Worm (Caenorhabditis elegans) whole organism, L4 larva: Measurements from ENCODE around the gene prp-38.

Experiments
- F44E2.7 ChIP-seq: fragments of 200-800 bp; sonication (Bioruptor generic); IDR thresholded peaks from 2 replicates; pipeline ENCODE4 v2.1.2; 2022; ENCODE audit warnings: missing genetic modification characterization, missing compliant biosample characterization
- F49E8.2 ChIP-seq: sonication (generic microtip); optimal IDR thresholded peaks from 2 replicates; lab custom pipeline; 2016; ENCODE audit warnings: missing compliant biosample characterization, mild to moderate bottlenecking, missing genetic modification characterization, borderline replicate concordance
- T26A8.4 ChIP-seq: fragments of 200-800 bp; sonication (Bioruptor generic); IDR thresholded peaks from 2 replicates; pipeline ENCODE4 v1.3.6; 2022; ENCODE audit warnings: missing genetic modification characterization, missing compliant biosample characterization
- Y48G9A.11 ChIP-seq: fragments of 200-800 bp; sonication (Bioruptor generic); IDR thresholded peaks from 2 replicates; pipeline ENCODE4 v1.3.6; 2022; ENCODE audit warnings: missing genetic modification reagents, missing genetic modification characterization, missing compliant biosample characterization
- Y5F2A.4 ChIP-seq: fragments of 200-800 bp; sonication (Bioruptor generic); optimal IDR thresholded peaks from 2 replicates; lab custom pipeline; 2018; ENCODE audit warnings: mild to moderate bottlenecking, missing genetic modification characterization, missing compliant biosample characterization
- Y75B8A.6 ChIP-seq: fragments of 200-800 bp; sonication (Bioruptor generic); IDR thresholded peaks from 2 replicates; pipeline ENCODE4 v1.3.6; 2022; ENCODE audit warnings: missing genetic modification reagents, missing genetic modification characterization, missing compliant biosample characterization
- arid-1 ChIP-seq: fragments of 200-800 bp; sonication (Bioruptor generic); conservative IDR thresholded peaks from 2 replicates; pipeline ENCODE4 v1.3.6; 2022; ENCODE audit warnings: missing genetic modification reagents, missing genetic modification characterization, missing compliant biosample characterization
- attf-4 ChIP-seq: sonication (generic microtip); optimal IDR thresholded peaks from 3 replicates; lab custom pipeline; 2017; ENCODE audit warnings: missing biosample characterization, missing genetic modification characterization
- ceh-28 ChIP-seq: fragments of 150-350 bp; optimal IDR thresholded peaks from 2 replicates; lab custom pipeline; 2014; ENCODE audit warnings: missing biosample characterization, missing genetic modification reagents, missing genetic modification characterization
- ces-1 ChIP-seq: fragments of 150-350 bp; sonication (generic microtip); optimal IDR thresholded peaks from 4 replicates; lab custom pipeline; 2014; ENCODE audit warnings: missing biosample characterization, missing genetic modification reagents, missing genetic modification characterization
- cey-2 ChIP-seq: sonication (generic microtip); optimal IDR thresholded peaks from 3 replicates; lab custom pipeline; 2017; ENCODE audit warnings: missing genetic modification characterization, mild to moderate bottlenecking, missing compliant biosample characterization, antibody characterized with exemption, borderline replicate concordance; ENCODE audit not compliant: insufficient read depth
- daf-16 ChIP-seq, 3 experiments: sonication (generic microtip); optimal IDR thresholded peaks; 2 replicates each; lab custom pipeline; 2016 to 2017; ENCODE audit warnings: missing genetic modification characterization in 3 of 3, missing genetic modification reagents in 3 of 3, mild to moderate bottlenecking in 2 of 3, missing compliant biosample characterization in 2 of 3, missing biosample characterization in 1 of 3, moderate library complexity in 1 of 3
- daf-8 ChIP-seq: fragments of 200-800 bp; sonication (Bioruptor generic); IDR thresholded peaks from 2 replicates; pipeline ENCODE4 v1.3.6; 2022; ENCODE audit warnings: missing genetic modification characterization, missing compliant biosample characterization
- dmd-6 ChIP-seq: fragments of 200-800 bp; sonication (Bioruptor generic); IDR thresholded peaks from 2 replicates; pipeline ENCODE4 v1.3.6; 2022; ENCODE audit warnings: missing genetic modification reagents, missing genetic modification characterization, missing compliant biosample characterization
- dpl-1 ChIP-seq: fragments of 150-350 bp; optimal IDR thresholded peaks from 2 replicates; lab custom pipeline; 2014; ENCODE audit warnings: missing biosample characterization, missing genetic modification reagents, missing genetic modification characterization
- dve-1 ChIP-seq: sonication (generic microtip); optimal IDR thresholded peaks from 2 replicates; lab custom pipeline; 2017; ENCODE audit warnings: antibody characterized with exemption, mild to moderate bottlenecking, missing genetic modification characterization, missing compliant biosample characterization; ENCODE audit not compliant: insufficient read depth
- egl-43 ChIP-seq: fragments of 200-800 bp; sonication (Bioruptor generic); IDR thresholded peaks from 2 replicates; pipeline ENCODE4 v1.3.6; 2022; ENCODE audit warnings: missing genetic modification reagents, missing genetic modification characterization, missing compliant biosample characterization
- hlh-11 ChIP-seq: fragments of 200-800 bp; sonication (Bioruptor generic); optimal IDR thresholded peaks from 2 replicates; lab custom pipeline; 2018; ENCODE audit warnings: mild to moderate bottlenecking, missing genetic modification characterization, missing compliant biosample characterization
- hlh-30 ChIP-seq: sonication (generic microtip); optimal IDR thresholded peaks from 2 replicates; lab custom pipeline; 2017; ENCODE audit warnings: antibody characterized with exemption, mild to moderate bottlenecking, missing genetic modification characterization, missing compliant biosample characterization; ENCODE audit not compliant: insufficient read depth
- hmg-1.1 ChIP-seq: fragments of 200-800 bp; sonication (Bioruptor generic); IDR thresholded peaks from 2 replicates; pipeline ENCODE4 v1.3.6; 2022; ENCODE audit warnings: missing genetic modification reagents, missing genetic modification characterization, missing compliant biosample characterization
- lin-29 ChIP-seq: fragments of 200-800 bp; sonication (Bioruptor generic); IDR thresholded peaks from 2 replicates; pipeline ENCODE4 v1.3.6; 2022; ENCODE audit warnings: missing genetic modification reagents, missing genetic modification characterization, missing compliant biosample characterization
- lir-3 ChIP-seq: sonication (generic microtip); optimal IDR thresholded peaks from 2 replicates; lab custom pipeline; 2016; ENCODE audit warnings: mild to moderate bottlenecking, missing genetic modification characterization, missing compliant biosample characterization
- lsy-2 ChIP-seq, 2 experiments: fragments of 150-350 bp in 1 of 2; sonication (generic microtip) in 1 of 2; optimal IDR thresholded peaks; 2 replicates each; lab custom pipeline; 2014 to 2017; ENCODE audit warnings: missing biosample characterization in 2 of 2, missing genetic modification characterization in 2 of 2
- mdl-1 ChIP-seq, 2 experiments: fragments of 150-350 bp in 1 of 2; sonication (generic microtip) in 1 of 2; optimal IDR thresholded peaks; 2 replicates each; lab custom pipeline; 2014 to 2017; ENCODE audit warnings: missing biosample characterization in 2 of 2, missing genetic modification characterization in 2 of 2
- mes-2 ChIP-seq: sonication (generic microtip); optimal IDR thresholded peaks from 2 replicates; lab custom pipeline; 2016; ENCODE audit warnings: missing genotype, mild to moderate bottlenecking, missing genetic modification characterization, missing compliant biosample characterization; ENCODE audit not compliant: poor library complexity, severe bottlenecking
- mxl-2 ChIP-seq: fragments of 200-800 bp; sonication (Bioruptor generic); conservative IDR thresholded peaks from 2 replicates; pipeline ENCODE4 v1.3.6; 2022; ENCODE audit warnings: missing genetic modification reagents, missing genetic modification characterization, missing compliant biosample characterization
- nhr-10 ChIP-seq: fragments of 150-350 bp; optimal IDR thresholded peaks from 2 replicates; lab custom pipeline; 2014; ENCODE audit warnings: missing biosample characterization, missing genetic modification characterization
- nhr-111 ChIP-seq: fragments of 200-800 bp; sonication (Bioruptor generic); optimal IDR thresholded peaks from 2 replicates; lab custom pipeline; 2018; ENCODE audit warnings: mild to moderate bottlenecking, missing genetic modification characterization, missing compliant biosample characterization
- nhr-25 ChIP-seq: sonication (generic microtip); optimal IDR thresholded peaks from 2 replicates; lab custom pipeline; 2017; ENCODE audit warnings: missing genetic modification characterization, mild to moderate bottlenecking, missing compliant biosample characterization, antibody characterized with exemption, moderate library complexity, borderline replicate concordance; ENCODE audit not compliant: insufficient read depth
- nhr-6 ChIP-seq: fragments of 150-350 bp; optimal IDR thresholded peaks from 2 replicates; lab custom pipeline; 2014; ENCODE audit warnings: missing biosample characterization, missing genetic modification characterization
- nhr-76 ChIP-seq: fragments of 150-350 bp; optimal IDR thresholded peaks from 2 replicates; lab custom pipeline; 2014; ENCODE audit warnings: missing biosample characterization, missing genetic modification characterization
- pha-4 ChIP-seq, 2 experiments: fragments of 150-350 bp in 1 of 2; fragments of 200-800 bp in 1 of 2; sonication (Bioruptor generic) in 1 of 2; IDR thresholded peaks in 1 of 2; optimal IDR thresholded peaks in 1 of 2; 2 replicates each; pipeline versions ENCODE4 v1.3.6 to Lab custom; 2014 to 2022; ENCODE audit warnings: missing genetic modification characterization in 2 of 2, missing genetic modification reagents in 2 of 2, missing biosample characterization in 1 of 2, missing compliant biosample characterization in 1 of 2
- skn-1 ChIP-seq: fragments of 150-350 bp; optimal IDR thresholded peaks from 2 replicates; lab custom pipeline; 2014; ENCODE audit warnings: missing biosample characterization, missing genetic modification characterization
- snpc-1.2 ChIP-seq: fragments of 200-800 bp; sonication (Bioruptor generic); IDR thresholded peaks from 2 replicates; pipeline ENCODE4 v1.3.6; 2022; ENCODE audit warnings: missing genetic modification reagents, missing genetic modification characterization, missing compliant biosample characterization
- snpc-4 ChIP-seq: fragments of 150-350 bp; optimal IDR thresholded peaks from 2 replicates; lab custom pipeline; 2014; ENCODE audit warnings: missing biosample characterization, missing genetic modification characterization
- spr-1 ChIP-seq: sonication (generic microtip); optimal IDR thresholded peaks from 2 replicates; lab custom pipeline; 2016; ENCODE audit warnings: mild to moderate bottlenecking, missing genetic modification characterization, missing compliant biosample characterization
- spr-3 ChIP-seq: fragments of 200-800 bp; sonication (Bioruptor generic); optimal IDR thresholded peaks from 2 replicates; lab custom pipeline; 2018; ENCODE audit warnings: mild to moderate bottlenecking, missing genetic modification characterization, missing compliant biosample characterization
- tag-97 ChIP-seq: fragments of 200-800 bp; sonication (Bioruptor generic); IDR thresholded peaks from 2 replicates; pipeline ENCODE4 v1.3.6; 2022; ENCODE audit warnings: missing genetic modification characterization, missing compliant biosample characterization
- unc-130 ChIP-seq: sonication (generic microtip); optimal IDR thresholded peaks from 2 replicates; lab custom pipeline; 2016; ENCODE audit warnings: missing genetic modification reagents, missing genetic modification characterization, missing compliant biosample characterization
- zag-1 ChIP-seq: fragments of 150-350 bp; optimal IDR thresholded peaks from 2 replicates; lab custom pipeline; 2014; ENCODE audit warnings: missing biosample characterization, missing genetic modification characterization
- zip-11 ChIP-seq: fragments of 200-800 bp; sonication (Bioruptor generic); IDR thresholded peaks from 2 replicates; pipeline ENCODE4 v1.3.6; 2022; ENCODE audit warnings: missing genetic modification characterization, missing compliant biosample characterization
- zip-2 ChIP-seq: fragments of 150-350 bp; optimal IDR thresholded peaks from 2 replicates; lab custom pipeline; 2014; ENCODE audit warnings: missing biosample characterization, missing genetic modification characterization
- ztf-11 ChIP-seq: fragments of 150-350 bp; optimal IDR thresholded peaks from 2 replicates; lab custom pipeline; 2014; ENCODE audit warnings: missing biosample characterization, missing genetic modification characterization
- ztf-7 ChIP-seq: fragments of 150-350 bp; optimal IDR thresholded peaks from 2 replicates; lab custom pipeline; 2014; ENCODE audit warnings: missing biosample characterization, missing genetic modification characterization

The prp-38 gene

DNA sequence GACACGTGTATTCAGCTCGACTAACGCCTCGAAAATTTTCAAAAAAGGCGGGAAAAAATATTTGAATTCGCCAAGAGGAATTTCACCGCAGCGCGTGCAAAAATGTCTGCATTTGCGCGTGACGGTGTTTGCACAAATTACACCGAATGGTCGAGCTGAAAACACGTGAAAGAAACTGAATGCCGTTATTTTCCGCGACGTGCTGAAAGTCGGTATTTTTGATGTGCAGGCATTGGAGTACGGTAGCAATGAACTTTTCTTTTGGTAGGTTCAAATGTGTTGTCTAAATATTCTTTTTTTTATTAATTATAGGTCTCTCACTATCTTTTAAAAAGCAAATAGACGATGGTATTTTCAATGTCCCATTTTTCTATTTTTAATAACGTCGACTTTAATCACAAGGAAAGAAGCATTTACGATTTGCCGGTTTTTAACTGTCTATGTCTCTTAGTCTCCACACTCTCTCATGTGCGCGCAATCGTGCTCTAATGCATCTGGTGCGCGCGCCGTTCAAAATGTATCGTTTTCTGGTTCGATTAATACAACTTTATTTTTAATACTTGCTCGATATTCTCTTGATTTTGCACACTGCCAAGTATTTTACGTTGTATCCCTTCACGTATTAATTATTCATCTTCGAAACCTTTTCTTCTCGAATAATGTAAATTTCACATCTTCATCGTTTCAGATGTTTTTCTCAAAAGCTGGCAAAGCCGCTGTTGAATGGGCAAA is 7.8 kb upstream of the prp-38 start, which contains the start of the genes C29A12.1 and lig-1 (continued):
- no peak for TF ChIP-seq nhr-25
- TF ChIP-seq nhr-6 (tag; lab: Kevin White, UChicago): peak; percentile 63
- peak; percentile 37 for TF ChIP-seq unc-130 (GFP tag; lab: Kevin White, UChicago)
- peak; percentile 57 for TF ChIP-seq dpl-1 (GFP tag; lab: Kevin White, UChicago)
- TF ChIP-seq nhr-10 (tag; lab: Kevin White, UChicago): no peak

ce11 chrV:10811763-10812162 is 5.9 kb upstream of the prp-38 start, which contains the start of gene C29A12.22:
Gene C29A12.22 (plus strand): TSS chrV:10812063.
- TF ChIP-seq lsy-2 (tag; optimal IDR thresholded peaks at IDR 0.05; lab: Kevin White, UChicago): no peak
- TF ChIP-seq daf-8 (GFP tag; lab: Robert Waterston, UW): no peak
- TF ChIP-seq nhr-76: no peak
- TF ChIP-seq cey-2 (tag; lab: Kevin White, UChicago): no peak
- TF ChIP-seq arid-1 (GFP tag; lab: Robert Waterston, UW): no peak
- no peak for TF ChIP-seq T26A8.4 (GFP tag; lab: Robert Waterston, UW)
- no peak for TF ChIP-seq F44E2.7 (GFP tag; lab: Robert Waterston, UW)
- no peak for TF ChIP-seq ces-1 (GFP tag; lab: Kevin White, UChicago)
- no peak for TF ChIP-seq zip-11
- TF ChIP-seq mes-2 (tag; lab: Kevin White, UChicago): no peak
- TF ChIP-seq snpc-1.2 (GFP tag; lab: Robert Waterston, UW): no peak

DNA sequence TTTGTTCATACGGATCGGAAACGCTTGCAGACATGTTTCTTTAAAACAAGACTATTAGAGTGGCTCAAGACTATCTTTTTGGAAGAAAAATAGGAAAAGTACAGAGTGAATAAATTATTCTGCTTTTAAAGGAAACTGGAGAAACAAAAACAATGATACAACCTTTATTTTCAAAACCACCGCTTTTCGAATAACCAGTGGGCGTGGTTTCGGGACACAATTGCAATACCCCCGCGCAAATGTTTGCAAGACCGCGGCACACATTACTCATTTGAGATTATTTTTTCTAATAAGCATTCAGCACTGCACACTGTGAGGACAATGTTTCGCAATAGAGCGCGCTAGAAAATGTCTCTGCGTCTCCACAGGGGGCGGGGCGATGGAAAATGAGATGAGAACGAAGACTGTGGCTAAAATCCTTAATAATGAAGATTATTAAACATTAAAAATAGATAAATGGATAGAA is 2.1 kb upstream of the prp-38 start, which contains the start of gene plrg-1:
Gene plrg-1 (minus strand): TSS at position 51 of the 466 bp plus-strand sequence.
- TF ChIP-seq hlh-11 (tag; lab: Kevin White, UChicago) (peak; percentile 89), spr-3 (no peak), skn-1 (tag; lab: Kevin White, UChicago) (no peak), dmd-6 (GFP tag; lab: Robert Waterston, UW) (peak; percentile 82), F44E2.7 (GFP tag; lab: Robert Waterston, UW) (no peak), hmg-1.1 (GFP tag; lab: Robert Waterston, UW) (peak; percentile 95), ztf-11 (tag; lab: Kevin White, UChicago) (no peak), dve-1 (tag; lab: Kevin White, UChicago) (peak; percentile 91), lir-3 (tag; lab: Kevin White, UChicago) (no peak), mxl-2 (GFP tag; lab: Robert Waterston, UW) (0 out of 2 replicates have a peak, but pooled peaks have one; percentile 50), zip-2 (tag; lab: Kevin White, UChicago) (peak; percentile 12), hlh-30 (tag; lab: Kevin White, UChicago) (peak; percentile 75), F49E8.2 (tag; lab: Kevin White, UChicago) (peak; percentile 59), nhr-111 (GFP tag; lab: Kevin White, UChicago) (no peak), ztf-7 (tag; lab: Kevin White, UChicago) (no peak), ceh-28 (tag; lab: Kevin White, UChicago) (no peak), tag-97 (no peak), pha-4 (GFP tag; IDR thresholded peaks at IDR 0.05; lab: Robert Waterston, UW) (peak; percentile 88), pha-4 (tag; optimal IDR thresholded peaks at IDR 0.05; lab: Kevin White, UChicago) (peak; percentile 58), Y48G9A.11 (peak; percentile 80), mdl-1 (tag; optimal IDR thresholded peaks at IDR 0.05; lab: Kevin White, UChicago) (peak; percentile 47 to 63), egl-43 (GFP tag; lab: Robert Waterston, UW) (peak; percentile 89), Y5F2A.4 (no peak), Y75B8A.6 (GFP tag; lab: Robert Waterston, UW) (no peak), spr-1 (peak; percentile 84), attf-4 (no peak), ces-1 (GFP tag; lab: Kevin White, UChicago) (peak; percentile 3), zag-1 (tag; lab: Kevin White, UChicago) (no peak), snpc-4 (no peak), lin-29 (GFP tag; lab: Robert Waterston, UW) (peak; percentile 76), daf-16 (GFP tag; optimal IDR thresholded peaks at IDR 0.05; lab: Kevin White, UChicago) (peak; percentile 70 to 73), daf-16 (tag; optimal IDR thresholded peaks at IDR 0.05; lab: Kevin White, UChicago) (peak; percentile 59)
